Worm (Caenorhabditis elegans): Measurements from ENCODE around the gene Y43F8B.9.

The Y43F8B.9 gene

ce11 chrV:19524569-19524968 lies 46.6 kb downstream of the Y43F8B.9 start:
- TF ChIP-seq ama-1 (optimal IDR thresholded peaks at IDR 0.05) (no peak), hnd-1 (tag; optimal IDR thresholded peaks at IDR 0.05) (no peak), B0310.2 (tag; optimal IDR thresholded peaks at IDR 0.05) (no peak), F13C5.2 (tag; optimal IDR thresholded peaks at IDR 0.05) (no peak), tbx-37 (GFP tag; conservative IDR thresholded peaks at IDR 0.05) (no peak)

ce11 chrV:19526197-19526596 lies 48.2 kb downstream of the Y43F8B.9 start:
- TF ChIP-seq hnd-1 (tag; optimal IDR thresholded peaks at IDR 0.05) (no peak), ceh-13 (GFP tag; optimal IDR thresholded peaks at IDR 0.05) (no peak), ceh-36 (tag; optimal IDR thresholded peaks at IDR 0.05) (no peak), hmbx-1 (tag; optimal IDR thresholded peaks at IDR 0.05) (no peak), F13C5.2 (tag; optimal IDR thresholded peaks at IDR 0.05) (no peak), tbx-37 (GFP tag; conservative IDR thresholded peaks at IDR 0.05) (no peak), pes-1 (GFP tag; IDR thresholded peaks at IDR 0.05) (no peak), scrt-1 (GFP tag; IDR thresholded peaks at IDR 0.05) (no peak), ama-1 (optimal IDR thresholded peaks at IDR 0.05) (no peak), tbx-11 (GFP tag; IDR thresholded peaks at IDR 0.05) (no peak), tra-4 (tag; optimal IDR thresholded peaks at IDR 0.05) (no peak), sea-1 (GFP tag; conservative IDR thresholded peaks at IDR 0.05) (no peak), aly-1 (tag; optimal IDR thresholded peaks at IDR 0.05) (no peak), flt-1 (GFP tag; IDR thresholded peaks at IDR 0.05) (no peak), B0310.2 (tag; optimal IDR thresholded peaks at IDR 0.05) (no peak)

DNA sequence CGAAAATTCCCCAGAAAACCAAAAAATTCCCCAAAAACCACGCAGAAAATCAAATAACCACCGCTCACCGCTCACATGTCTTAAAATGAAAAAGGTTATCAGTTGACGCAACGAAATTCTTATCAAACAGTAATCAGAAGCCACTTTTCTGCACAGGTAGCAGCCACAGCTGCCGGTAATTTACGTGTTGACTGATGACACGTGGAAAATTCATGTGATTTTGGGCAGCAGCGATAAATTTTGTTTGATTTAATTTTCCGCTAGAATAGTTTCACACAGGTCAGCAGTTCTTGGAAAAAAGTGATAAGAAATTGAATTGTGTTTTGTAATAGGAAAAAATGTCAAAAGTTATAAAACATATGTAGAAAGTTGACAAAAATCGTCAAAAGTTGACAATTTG lies 49.6 kb downstream of the Y43F8B.9 start:
- no peak for TF ChIP-seq hmg-4 (GFP tag; optimal IDR thresholded peaks at IDR 0.05)
- no peak for TF ChIP-seq tbx-11 (GFP tag; IDR thresholded peaks at IDR 0.05)
- TF ChIP-seq hnd-1 (tag; optimal IDR thresholded peaks at IDR 0.05) = no peak
- TF ChIP-seq tra-4 (tag; optimal IDR thresholded peaks at IDR 0.05) = no peak

ce11 chrV:19528535-19528934 lies 50.6 kb downstream of the Y43F8B.9 start:
- peak; percentile 70 for TF ChIP-seq ceh-36 (tag; optimal IDR thresholded peaks at IDR 0.05)

ce11 chrV:19529168-19529567 lies 51.2 kb downstream of the Y43F8B.9 start:
- TF ChIP-seq hmg-4 (GFP tag; optimal IDR thresholded peaks at IDR 0.05) (peak; percentile 42), hmbx-1 (tag; optimal IDR thresholded peaks at IDR 0.05) (no peak), tbx-11 (GFP tag; IDR thresholded peaks at IDR 0.05) (no peak)

All from whole organism, early embryonic.